Worm (Caenorhabditis elegans): ENCODE data around the gene C44B9.3.

- TF ChIP-seq aly-1 (tag; optimal IDR thresholded peaks at IDR 0.05) (no peak), ama-1 (optimal IDR thresholded peaks at IDR 0.05) (no peak), hmg-4 (GFP tag; optimal IDR thresholded peaks at IDR 0.05) (no peak)
These were observed at the start of gene C44B9.3 for ce11 chrIII:10880083-10880482.

All from whole organism, early embryonic.